Fruit fly (Drosophila melanogaster): Measurements from ENCODE around the gene CG3587.

The CG3587 gene

dm6 chrX:1903077-1903476, 37.0 kb upstream of the CG3587 start, which contains the start of gene CG32801:
Gene CG32801 (minus strand): TSS chrX:1903177.
- TF ChIP-seq CG10348 (GFP tag; IDR thresholded peaks at IDR 0.05) (no peak), EcR (GFP tag; optimal IDR thresholded peaks at IDR 0.05) (no peak), CG32121 (GFP tag; IDR thresholded peaks at IDR 0.05) (no peak), CG4496 (GFP tag; IDR thresholded peaks at IDR 0.05) (no peak), CG15710 (tag; optimal IDR thresholded peaks at IDR 0.05) (no peak), CG13204 (GFP tag; optimal IDR thresholded peaks at IDR 0.05) (no peak), fd96Ca (GFP tag; IDR thresholded peaks at IDR 0.05) (no peak), CG8159 (tag; optimal IDR thresholded peaks at IDR 0.05) (no peak), D1 (tag; optimal IDR thresholded peaks at IDR 0.05) (no peak), CG34367 (tag; optimal IDR thresholded peaks at IDR 0.05) (no peak), CG9948 (tag; optimal IDR thresholded peaks at IDR 0.05) (no peak), CG8301 (tag; optimal IDR thresholded peaks at IDR 0.05) (no peak), CG14655 (GFP tag; optimal IDR thresholded peaks at IDR 0.05) (no peak), CG12605 (GFP tag; IDR thresholded peaks at IDR 0.05) (no peak), Snoo (tag; optimal IDR thresholded peaks at IDR 0.05) (no peak), Ets98B (GFP tag; IDR thresholded peaks at IDR 0.05) (no peak), rn (GFP tag; IDR thresholded peaks at IDR 0.05) (no peak), CG17806 (tag; optimal IDR thresholded peaks at IDR 0.05) (no peak)

dm6 chrX:1903968-1904367, 36.1 kb upstream of the CG3587 start:
- no peak for TF ChIP-seq fd96Ca (GFP tag; IDR thresholded peaks at IDR 0.05)
- no peak for TF ChIP-seq CG9948 (tag; optimal IDR thresholded peaks at IDR 0.05)
- TF ChIP-seq rn (GFP tag; IDR thresholded peaks at IDR 0.05): no peak
- no peak for TF ChIP-seq D1 (tag; optimal IDR thresholded peaks at IDR 0.05)
- no peak for TF ChIP-seq CG17806 (tag; optimal IDR thresholded peaks at IDR 0.05)
- TF ChIP-seq CG8301 (tag; optimal IDR thresholded peaks at IDR 0.05): no peak
- TF ChIP-seq CG12605 (GFP tag; IDR thresholded peaks at IDR 0.05): no peak
- no peak for TF ChIP-seq CG4496 (GFP tag; IDR thresholded peaks at IDR 0.05)
- TF ChIP-seq EcR (GFP tag; optimal IDR thresholded peaks at IDR 0.05): no peak
- no peak for TF ChIP-seq Ets98B (GFP tag; IDR thresholded peaks at IDR 0.05)
- TF ChIP-seq Pif1A (GFP tag; optimal IDR thresholded peaks at IDR 0.05): no peak
- TF ChIP-seq CG10348 (GFP tag; IDR thresholded peaks at IDR 0.05): no peak
- no peak for TF ChIP-seq CG34367 (tag; optimal IDR thresholded peaks at IDR 0.05)
- no peak for TF ChIP-seq gl (tag; optimal IDR thresholded peaks at IDR 0.05)
- TF ChIP-seq CG15710 (tag; optimal IDR thresholded peaks at IDR 0.05): no peak
- no peak for TF ChIP-seq Snoo (tag; optimal IDR thresholded peaks at IDR 0.05)
- no peak for TF ChIP-seq CG14655 (GFP tag; optimal IDR thresholded peaks at IDR 0.05)
- no peak for TF ChIP-seq CG32121 (GFP tag; IDR thresholded peaks at IDR 0.05)
- no peak for TF ChIP-seq Pif1B (GFP tag; optimal IDR thresholded peaks at IDR 0.05)

- TF ChIP-seq fd96Ca (GFP tag; IDR thresholded peaks at IDR 0.05) (peak; percentile 57; the same call in 1 of the 3 replicates), CG9948 (tag; optimal IDR thresholded peaks at IDR 0.05) (peak; percentile 44), CG8301 (tag; optimal IDR thresholded peaks at IDR 0.05) (peak; percentile 59), CG13204 (GFP tag; optimal IDR thresholded peaks at IDR 0.05) (no peak), Pif1A (GFP tag; optimal IDR thresholded peaks at IDR 0.05) (peak; percentile 59), CG14655 (GFP tag; optimal IDR thresholded peaks at IDR 0.05) (no peak), CG17806 (tag; optimal IDR thresholded peaks at IDR 0.05) (peak; percentile 48), CG4496 (GFP tag; IDR thresholded peaks at IDR 0.05) (peak; percentile 62; the same call in 2 of the 3 replicates), Snoo (tag; optimal IDR thresholded peaks at IDR 0.05) (peak; percentile 29), CG34367 (tag; optimal IDR thresholded peaks at IDR 0.05) (peak; percentile 40), D1 (tag; optimal IDR thresholded peaks at IDR 0.05) (no peak), CG8159 (tag; optimal IDR thresholded peaks at IDR 0.05) (peak; percentile 63), EcR (GFP tag; optimal IDR thresholded peaks at IDR 0.05) (peak; percentile 25), CG12605 (GFP tag; IDR thresholded peaks at IDR 0.05) (no peak), Ets98B (GFP tag; IDR thresholded peaks at IDR 0.05) (peak; percentile 50), Pif1B (GFP tag; optimal IDR thresholded peaks at IDR 0.05) (peak; percentile 47), rn (GFP tag; IDR thresholded peaks at IDR 0.05) (no peak), CG15710 (tag; optimal IDR thresholded peaks at IDR 0.05) (peak; percentile 54), CG10348 (GFP tag; IDR thresholded peaks at IDR 0.05) (no peak), CG32121 (GFP tag; IDR thresholded peaks at IDR 0.05) (peak; percentile 41; the same call in 1 of the 2 replicates), gl (tag; optimal IDR thresholded peaks at IDR 0.05) (peak; percentile 21)
Measured at dm6 chrX:1907727-1908264, 32.3 kb upstream of the CG3587 start, which contains the start of gene mip130. Gene mip130 (plus strand): TSS chrX:1908239.

- TF ChIP-seq CG8301 (tag; optimal IDR thresholded peaks at IDR 0.05) (peak; percentile 41), Pif1A (GFP tag; optimal IDR thresholded peaks at IDR 0.05) (no peak), CG15710 (tag; optimal IDR thresholded peaks at IDR 0.05) (peak; percentile 39), CG12605 (GFP tag; IDR thresholded peaks at IDR 0.05) (peak; percentile 67), Ets98B (GFP tag; IDR thresholded peaks at IDR 0.05) (peak; percentile 53), Pif1B (GFP tag; optimal IDR thresholded peaks at IDR 0.05) (no peak), CG10348 (GFP tag; IDR thresholded peaks at IDR 0.05) (no peak), EcR (GFP tag; optimal IDR thresholded peaks at IDR 0.05) (peak; percentile 1), gl (tag; optimal IDR thresholded peaks at IDR 0.05) (peak; percentile 72), CG13204 (GFP tag; optimal IDR thresholded peaks at IDR 0.05) (no peak), CG14655 (GFP tag; optimal IDR thresholded peaks at IDR 0.05) (no peak), CG34367 (tag; optimal IDR thresholded peaks at IDR 0.05) (peak; percentile 50), CG4496 (GFP tag; IDR thresholded peaks at IDR 0.05) (peak; percentile 52; the same call in 2 of the 3 replicates), D1 (tag; optimal IDR thresholded peaks at IDR 0.05) (no peak), CG8159 (tag; optimal IDR thresholded peaks at IDR 0.05) (no peak), CG17806 (tag; optimal IDR thresholded peaks at IDR 0.05) (peak; percentile 10), CG9948 (tag; optimal IDR thresholded peaks at IDR 0.05) (peak; percentile 1)
Measured at dm6 chrX:1908757-1909156, 31.4 kb upstream of the CG3587 start, which contains the start of the genes Edem1 and Rbcn-3B. Gene Edem1 (minus strand): TSS chrX:1908827. Gene Rbcn-3B (plus strand): TSS chrX:1908920.

dm6 chrX:1909533-1909932, 30.6 kb upstream of the CG3587 start:
- TF ChIP-seq rn (GFP tag; IDR thresholded peaks at IDR 0.05): no peak
- TF ChIP-seq D1 (tag; optimal IDR thresholded peaks at IDR 0.05): no peak
- TF ChIP-seq CG34367 (tag; optimal IDR thresholded peaks at IDR 0.05): no peak
- no peak for TF ChIP-seq CG15710 (tag; optimal IDR thresholded peaks at IDR 0.05)
- no peak for TF ChIP-seq Ets98B (GFP tag; IDR thresholded peaks at IDR 0.05)
- TF ChIP-seq CG4496 (GFP tag; IDR thresholded peaks at IDR 0.05): no peak
- no peak for TF ChIP-seq Pif1A (GFP tag; optimal IDR thresholded peaks at IDR 0.05)
- TF ChIP-seq CG13204 (GFP tag; optimal IDR thresholded peaks at IDR 0.05): no peak
- no peak for TF ChIP-seq EcR (GFP tag; optimal IDR thresholded peaks at IDR 0.05)
- no peak for TF ChIP-seq CG32121 (GFP tag; IDR thresholded peaks at IDR 0.05)
- TF ChIP-seq CG17806 (tag; optimal IDR thresholded peaks at IDR 0.05): no peak
- TF ChIP-seq Pif1B (GFP tag; optimal IDR thresholded peaks at IDR 0.05): no peak
- no peak for TF ChIP-seq CG14655 (GFP tag; optimal IDR thresholded peaks at IDR 0.05)

Measured in whole organism, pupa.